Worm (Caenorhabditis elegans): ENCODE results near the gene E02H4.2.

- TF ChIP-seq ceh-82 (tag; optimal IDR thresholded peaks at IDR 0.05) (no peak), lin-11 (tag; optimal IDR thresholded peaks at IDR 0.05) (no peak), nhr-11 (tag; optimal IDR thresholded peaks at IDR 0.05) (no peak), unc-39 (tag; optimal IDR thresholded peaks at IDR 0.05) (no peak), nhr-21 (tag; optimal IDR thresholded peaks at IDR 0.05) (no peak), snpc-4 (tag; optimal IDR thresholded peaks at IDR 0.05) (no peak), ama-1 (optimal IDR thresholded peaks at IDR 0.05) (no peak), lin-39 (tag; optimal IDR thresholded peaks at IDR 0.05) (no peak), lin-13 (GFP tag; optimal IDR thresholded peaks at IDR 0.05) (no peak)
Measured at ce11 chrX:14296559-14296958, 15.1 kb upstream of the E02H4.2 start, which contains the start of gene madd-3.
